Fruit fly (Drosophila melanogaster) whole organism, embryonic: ENCODE data around the gene tyn.
A peak's percentile ranks its signal among the peaks of the same experiment; 100 is the strongest.

Experiments used
- Bgb ChIP-seq: fragments of 200-800 bp; sonication (Bioruptor generic); IDR thresholded peaks from 2 replicates; pipeline ENCODE4 v1.3.6; 2022; ENCODE audit warnings: missing biosample characterization, missing genetic modification characterization; ENCODE audit not compliant: partially characterized antibody
- CG10267 ChIP-seq: fragments of 200-800 bp; sonication (Bioruptor generic); optimal IDR thresholded peaks from 2 replicates; lab custom pipeline; 2018; ENCODE audit warnings: missing biosample characterization, mild to moderate bottlenecking, missing genetic modification characterization, moderate library complexity
- CG13775 ChIP-seq: fragments of 200-800 bp; sonication (Bioruptor generic); optimal IDR thresholded peaks from 3 replicates; lab custom pipeline; 2017; ENCODE audit warnings: missing biosample characterization, mild to moderate bottlenecking, missing genetic modification characterization
- CG14710 ChIP-seq: fragments of 200-800 bp; sonication (Bioruptor generic); optimal IDR thresholded peaks from 3 replicates; lab custom pipeline; 2019; ENCODE audit warnings: missing biosample characterization, mild to moderate bottlenecking, missing genetic modification characterization, moderate library complexity
- CG15073 ChIP-seq: fragments of 200-800 bp; sonication (Bioruptor generic); optimal IDR thresholded peaks from 2 replicates; lab custom pipeline; 2016; ENCODE audit warnings: missing biosample characterization, missing genetic modification characterization
- CG17361 ChIP-seq: fragments of 200-800 bp; sonication (Bioruptor generic); IDR thresholded peaks from 3 replicates; pipeline ENCODE4 v1.3.6; 2022; ENCODE audit warnings: missing biosample characterization, missing genetic modification characterization
- CG17568 ChIP-seq: fragments of 200-800 bp; sonication (Bioruptor generic); optimal IDR thresholded peaks from 2 replicates; lab custom pipeline; 2018; ENCODE audit warnings: missing biosample characterization, mild to moderate bottlenecking, missing genetic modification characterization, moderate library complexity
- CG1792 ChIP-seq: fragments of 200-800 bp; sonication (Bioruptor generic); optimal IDR thresholded peaks from 2 replicates; lab custom pipeline; 2016; ENCODE audit warnings: missing biosample characterization, missing genetic modification characterization
- CG1832 ChIP-seq: fragments of 200-800 bp; sonication (Bioruptor generic); optimal IDR thresholded peaks from 2 replicates; lab custom pipeline; 2017; ENCODE audit warnings: missing biosample characterization, mild to moderate bottlenecking, missing genetic modification characterization, inconsistent platforms
- CG18619 ChIP-seq: fragments of 200-800 bp; sonication (Bioruptor generic); optimal IDR thresholded peaks from 3 replicates; lab custom pipeline; 2017; ENCODE audit warnings: missing biosample characterization, mild to moderate bottlenecking, missing genetic modification characterization
- CG2120 ChIP-seq: fragments of 200-800 bp; sonication (Bioruptor generic); optimal IDR thresholded peaks from 3 replicates; lab custom pipeline; 2016; ENCODE audit warnings: missing biosample characterization, missing genetic modification characterization
- CG2678 ChIP-seq: fragments of 200-800 bp; sonication (Bioruptor generic); optimal IDR thresholded peaks from 3 replicates; lab custom pipeline; 2019; ENCODE audit warnings: missing biosample characterization, mild to moderate bottlenecking, missing genetic modification characterization, moderate library complexity
- CG3281 ChIP-seq: fragments of 200-800 bp; sonication (Bioruptor generic); optimal IDR thresholded peaks from 3 replicates; lab custom pipeline; 2017; ENCODE audit warnings: missing biosample characterization, mild to moderate bottlenecking, missing genetic modification characterization
- CG34224 ChIP-seq: fragments of 200-800 bp; sonication (Bioruptor generic); IDR thresholded peaks from 3 replicates; pipeline ENCODE4 v1.3.6; 2022; ENCODE audit warnings: missing biosample characterization, missing genetic modification characterization; ENCODE audit not compliant: partially characterized antibody
- CG3838 ChIP-seq: fragments of 200-800 bp; sonication (Bioruptor generic); optimal IDR thresholded peaks from 3 replicates; lab custom pipeline; 2016; ENCODE audit warnings: missing biosample characterization, missing genetic modification characterization
- CG6683 ChIP-seq: fragments of 200-800 bp; sonication (Bioruptor generic); optimal IDR thresholded peaks from 2 replicates; lab custom pipeline; 2017; ENCODE audit warnings: missing biosample characterization, mild to moderate bottlenecking, missing genetic modification characterization, missing genetic modification reagents
- CG7357 ChIP-seq: fragments of 200-800 bp; sonication (Bioruptor generic); IDR thresholded peaks from 3 replicates; pipeline ENCODE4 v1.3.6; 2022; ENCODE audit warnings: missing biosample characterization, missing genetic modification characterization
- CG7745 ChIP-seq: fragments of 200-800 bp; sonication (Bioruptor generic); optimal IDR thresholded peaks from 2 replicates; lab custom pipeline; 2018; ENCODE audit warnings: missing biosample characterization, mild to moderate bottlenecking, missing genetic modification characterization, moderate library complexity
- CG7786 ChIP-seq: fragments of 200-800 bp; sonication (Bioruptor generic); optimal IDR thresholded peaks from 2 replicates; lab custom pipeline; 2016; ENCODE audit warnings: missing biosample characterization, missing genetic modification characterization
- CG7839 ChIP-seq: fragments of 200-800 bp; sonication (Bioruptor generic); optimal IDR thresholded peaks from 3 replicates; lab custom pipeline; 2018; ENCODE audit warnings: missing biosample characterization, mild to moderate bottlenecking, missing genetic modification characterization, moderate library complexity
- CG8478 ChIP-seq: fragments of >200 bp; optimal IDR thresholded peaks from 2 replicates; lab custom pipeline; 2018
- CG9727 ChIP-seq: fragments of 200-800 bp; sonication (Bioruptor generic); optimal IDR thresholded peaks from 3 replicates; lab custom pipeline; 2017; ENCODE audit warnings: missing biosample characterization, mild to moderate bottlenecking, missing genetic modification characterization
- CG9817 ChIP-seq: fragments of 200-800 bp; sonication (Bioruptor generic); optimal IDR thresholded peaks from 2 replicates; lab custom pipeline; 2018; ENCODE audit warnings: missing biosample characterization, mild to moderate bottlenecking, missing genetic modification characterization, moderate library complexity
- CG9876 ChIP-seq: fragments of 200-800 bp; sonication (Bioruptor generic); optimal IDR thresholded peaks from 2 replicates; lab custom pipeline; 2016; ENCODE audit warnings: missing biosample characterization, missing genetic modification characterization
- CHES-1-like ChIP-seq: fragments of 200-800 bp; sonication (Bioruptor generic); optimal IDR thresholded peaks from 2 replicates; lab custom pipeline; 2016; ENCODE audit warnings: missing biosample characterization, missing genetic modification characterization
- CrebB ChIP-seq: fragments of 200-800 bp; sonication (Bioruptor generic); optimal IDR thresholded peaks from 3 replicates; lab custom pipeline; 2018; ENCODE audit warnings: missing biosample characterization, mild to moderate bottlenecking, missing genetic modification characterization
- Gug ChIP-seq: fragments of 200-800 bp; sonication (Bioruptor generic); IDR thresholded peaks from 4 replicates; pipeline ENCODE4 v1.3.6; 2022; ENCODE audit warnings: missing biosample characterization, missing genetic modification characterization
- Hr51 ChIP-seq, 2 experiments: fragments of 200-800 bp; sonication (Bioruptor generic); optimal IDR thresholded peaks; 2 replicates in 1 of 2; 3 replicates in 1 of 2; lab custom pipeline; 2016 to 2018; ENCODE audit warnings: missing biosample characterization in 2 of 2, missing genetic modification characterization in 2 of 2, mild to moderate bottlenecking in 1 of 2, moderate library complexity in 1 of 2
- Hr78 ChIP-seq, 2 experiments: fragments of 200-800 bp in 1 of 2; fragments of >200 bp in 1 of 2; sonication (Bioruptor generic) in 1 of 2; optimal IDR thresholded peaks; 2 replicates each; lab custom pipeline; 2017 to 2019; ENCODE audit warnings: missing biosample characterization in 2 of 2, missing genetic modification characterization in 2 of 2, mild to moderate bottlenecking in 1 of 2, moderate library complexity in 1 of 2
- Med ChIP-seq: fragments of 200-800 bp; sonication (Bioruptor generic); peaks from one replicate; lab custom pipeline; 2016; ENCODE audit warnings: missing biosample characterization, missing genetic modification characterization, mild to moderate bottlenecking, inconsistent platforms, moderate library complexity
- Poxn ChIP-seq: fragments of 200-800 bp; sonication (Bioruptor generic); IDR thresholded peaks from 2 replicates; pipeline ENCODE4 v1.3.6; 2022; ENCODE audit warnings: missing biosample characterization, missing genetic modification characterization
- Sox100B ChIP-seq: fragments of 200-800 bp; sonication (Bioruptor generic); optimal IDR thresholded peaks from 3 replicates; lab custom pipeline; 2018; ENCODE audit warnings: missing biosample characterization, mild to moderate bottlenecking, missing genetic modification characterization
- Sry-δ ChIP-seq: fragments of 200-800 bp; sonication (Bioruptor generic); optimal IDR thresholded peaks from 2 replicates; lab custom pipeline; 2016; ENCODE audit warnings: missing biosample characterization, missing genetic modification characterization
- Taf1 ChIP-seq: fragments of 200-800 bp; sonication (Bioruptor generic); IDR thresholded peaks from 2 replicates; pipeline ENCODE4 v1.3.6; 2022; ENCODE audit warnings: missing biosample characterization, missing genetic modification characterization
- Trl ChIP-seq, 3 experiments: fragments of >200 bp in 2 of 3; fragments of 200-800 bp in 1 of 3; sonication (Bioruptor generic) in 1 of 3; optimal IDR thresholded peaks; 2 replicates in 1 of 3; 3 replicates in 2 of 3; lab custom pipeline; 2016 to 2017; ENCODE audit warnings: missing biosample characterization in 1 of 3, missing genetic modification characterization in 1 of 3
- Usf ChIP-seq: fragments of 200-800 bp; sonication (Bioruptor generic); optimal IDR thresholded peaks from 2 replicates; lab custom pipeline; 2017; ENCODE audit warnings: missing genotype, missing biosample characterization, missing genetic modification characterization
- Vsx1 ChIP-seq: fragments of 200-800 bp; sonication (Bioruptor generic); optimal IDR thresholded peaks from 2 replicates; lab custom pipeline; 2017; ENCODE audit warnings: missing biosample characterization, mild to moderate bottlenecking, missing genetic modification characterization, missing genetic modification reagents
- ac ChIP-seq: fragments of 200-800 bp; sonication (Bioruptor generic); optimal IDR thresholded peaks from 3 replicates; lab custom pipeline; 2017; ENCODE audit warnings: missing biosample characterization, mild to moderate bottlenecking, missing genetic modification characterization
- aop ChIP-seq: fragments of 200-800 bp; sonication (Bioruptor generic); IDR thresholded peaks from 2 replicates; pipeline ENCODE4 v1.3.6; 2022; ENCODE audit warnings: missing biosample characterization, missing genetic modification characterization
- ara ChIP-seq: fragments of 200-800 bp; sonication (Bioruptor generic); IDR thresholded peaks from 2 replicates; pipeline ENCODE4 v1.3.6; 2022; ENCODE audit warnings: missing biosample characterization, missing genetic modification characterization
- bab2 ChIP-seq: fragments of 200-800 bp; sonication (Bioruptor generic); optimal IDR thresholded peaks from 2 replicates; lab custom pipeline; 2016; ENCODE audit warnings: missing biosample characterization, missing genetic modification characterization
- fd102C ChIP-seq: fragments of 200-800 bp; sonication (Bioruptor generic); optimal IDR thresholded peaks from 2 replicates; lab custom pipeline; 2018; ENCODE audit warnings: missing biosample characterization, mild to moderate bottlenecking, missing genetic modification characterization, moderate library complexity
- gsb ChIP-seq: fragments of 200-800 bp; sonication (Bioruptor generic); IDR thresholded peaks from 2 replicates; pipeline ENCODE4 v1.3.6; 2022; ENCODE audit warnings: missing biosample characterization, missing genetic modification characterization
- onecut ChIP-seq: fragments of 200-800 bp; sonication (Bioruptor generic); IDR thresholded peaks from 2 replicates; pipeline ENCODE4 v1.3.6; 2022; ENCODE audit warnings: missing biosample characterization, missing genetic modification characterization
- peb ChIP-seq: fragments of 200-800 bp; sonication (Bioruptor generic); IDR thresholded peaks from 2 replicates; pipeline ENCODE4 v1.3.6; 2022; ENCODE audit warnings: missing biosample characterization, missing genetic modification characterization
- pnt ChIP-seq: fragments of 200-800 bp; sonication (Bioruptor generic); optimal IDR thresholded peaks from 3 replicates; lab custom pipeline; 2016; ENCODE audit warnings: missing biosample characterization, missing genetic modification characterization
- salm ChIP-seq: fragments of 200-800 bp; sonication (Bioruptor generic); optimal IDR thresholded peaks from 2 replicates; lab custom pipeline; 2018; ENCODE audit warnings: missing biosample characterization, mild to moderate bottlenecking, missing genetic modification characterization
- schlank ChIP-seq: fragments of 200-800 bp; sonication (Bioruptor generic); optimal IDR thresholded peaks from 2 replicates; lab custom pipeline; 2018; ENCODE audit warnings: missing biosample characterization, mild to moderate bottlenecking, missing genetic modification characterization
- unpg ChIP-seq: fragments of 200-800 bp; sonication (Bioruptor generic); optimal IDR thresholded peaks from 3 replicates; lab custom pipeline; 2018; ENCODE audit warnings: missing biosample characterization, mild to moderate bottlenecking, missing genetic modification characterization, moderate library complexity

tyn gene

DNA sequence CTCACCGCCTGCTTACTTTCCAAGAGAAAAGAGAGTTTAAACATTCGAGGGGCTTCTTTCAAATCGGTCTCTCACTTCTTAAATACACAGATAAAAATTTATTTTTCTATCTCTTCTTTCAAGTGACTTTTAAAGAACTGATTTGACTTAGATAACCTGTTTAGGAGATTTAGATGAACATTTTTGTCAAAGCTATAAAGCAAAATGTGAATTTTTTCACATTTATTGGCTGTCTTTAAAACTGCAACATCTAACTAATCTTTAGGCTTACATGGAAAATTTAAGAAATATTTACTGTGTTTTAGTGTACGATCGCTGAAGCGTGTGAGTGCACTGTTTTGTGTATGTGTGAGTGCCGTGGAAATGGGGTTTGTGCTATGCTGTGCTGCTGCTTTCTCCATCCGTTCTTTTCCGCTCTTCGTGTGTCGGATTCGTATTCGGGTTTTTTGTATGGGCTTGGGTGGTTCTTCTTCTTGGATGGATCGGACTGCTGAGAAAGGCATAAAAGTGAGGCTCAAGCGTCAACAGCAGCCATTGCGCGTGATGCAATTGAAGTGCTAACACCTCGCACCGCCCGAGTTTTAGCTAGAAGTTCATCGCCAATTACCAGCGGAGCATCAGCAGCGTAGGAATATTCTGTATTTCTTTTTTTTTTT, 35.6 kb downstream of the tyn start (continued):
- peak; percentile 63 for TF ChIP-seq CG7839 (tag; lab: Kevin White, UChicago)
- no peak for TF ChIP-seq Poxn (GFP tag; lab: Robert Waterston, UW)
- peak; percentile 85 for TF ChIP-seq CG14710 (tag; lab: Kevin White, UChicago)
- TF ChIP-seq Sox100B (GFP tag; lab: Kevin White, UChicago), result peak; percentile 58
- peak; percentile 22; the same call in 1 of the 2 replicates for TF ChIP-seq ara (GFP tag; lab: Robert Waterston, UW)
- TF ChIP-seq CrebB (tag; lab: Kevin White, UChicago), result no peak
- TF ChIP-seq onecut (GFP tag; lab: Robert Waterston, UW), result no peak
- no peak for TF ChIP-seq CG1832 (GFP tag; lab: Kevin White, UChicago)
- TF ChIP-seq Sry-δ (GFP tag; lab: Kevin White, UChicago), result peak; percentile 12
- no peak for TF ChIP-seq Gug
- no peak for TF ChIP-seq Usf (GFP tag; lab: Kevin White, UChicago)
- peak; percentile 79 for TF ChIP-seq CG10267
- peak; percentile 60 for TF ChIP-seq Med (GFP tag; lab: Kevin White, UChicago)
- TF ChIP-seq CG15073, result no peak
- no peak for TF ChIP-seq Bgb (GFP tag; lab: Robert Waterston, UW)
- TF ChIP-seq bab2 (GFP tag; lab: Kevin White, UChicago), result peak; percentile 25
- TF ChIP-seq pnt (GFP tag; lab: Kevin White, UChicago), result peak; percentile 48
- TF ChIP-seq CG17361, result peak; percentile 86
- peak; percentile 58 for TF ChIP-seq CG9727 (GFP tag; lab: Kevin White, UChicago)
- TF ChIP-seq gsb (GFP tag; lab: Robert Waterston, UW), result no peak
- TF ChIP-seq unpg (GFP tag; lab: Kevin White, UChicago), result peak; percentile 74
- no peak for TF ChIP-seq CG9876 (GFP tag; lab: Kevin White, UChicago)
- TF ChIP-seq salm (tag; lab: Kevin White, UChicago), result peak; percentile 3
- TF ChIP-seq ac (GFP tag; lab: Kevin White, UChicago), result no peak
- no peak for TF ChIP-seq CG3838 (GFP tag; lab: Kevin White, UChicago)
- TF ChIP-seq CG18619 (GFP tag; lab: Kevin White, UChicago), result peak; percentile 21
- TF ChIP-seq Trl (optimal IDR thresholded peaks at IDR 0.05; lab: Kevin White, UChicago), result peak in 1 of 2 experiments; percentile 17
- peak; percentile 41 for TF ChIP-seq Trl (GFP tag; optimal IDR thresholded peaks at IDR 0.05; lab: Kevin White, UChicago)
- peak; percentile 29; the same call in 1 of the 2 replicates for TF ChIP-seq peb
- TF ChIP-seq schlank (tag; lab: Kevin White, UChicago), result no peak
- TF ChIP-seq CG9817 (tag; lab: Kevin White, UChicago), result no peak
- TF ChIP-seq CG2678 (tag; lab: Kevin White, UChicago), result peak; percentile 69
- no peak for TF ChIP-seq CG8478 (lab: Kevin White, UChicago)
- no peak for TF ChIP-seq CG6683 (GFP tag; lab: Kevin White, UChicago)
- no peak for TF ChIP-seq CG3281 (GFP tag; lab: Kevin White, UChicago)
- TF ChIP-seq CG13775 (GFP tag; lab: Kevin White, UChicago), result peak; percentile 63
- TF ChIP-seq aop, result no peak
- TF ChIP-seq CG1792, result no peak
- no peak for TF ChIP-seq CG34224 (GFP tag; lab: Robert Waterston, UW)
- peak; percentile 22 for TF ChIP-seq CG7786 (GFP tag; lab: Kevin White, UChicago)
- no peak for TF ChIP-seq CHES-1-like (GFP tag; lab: Kevin White, UChicago)
- TF ChIP-seq CG2120, result no peak
- peak; percentile 34 for TF ChIP-seq fd102C
- no peak for TF ChIP-seq Hr51 (GFP tag; optimal IDR thresholded peaks at IDR 0.05; lab: Kevin White, UChicago)
- TF ChIP-seq CG7745 (tag; lab: Kevin White, UChicago), result no peak
- TF ChIP-seq Taf1 (GFP tag; lab: Robert Waterston, UW), result no peak
- TF ChIP-seq Hr78 (GFP tag; optimal IDR thresholded peaks at IDR 0.05; lab: Kevin White, UChicago), result peak in 1 of 2 experiments; percentile 61
- no peak for TF ChIP-seq CG7357 (GFP tag; lab: Robert Waterston, UW)
- TF ChIP-seq Vsx1 (GFP tag; lab: Kevin White, UChicago), result peak; percentile 19
- peak; percentile 44 for TF ChIP-seq CG17568 (GFP tag; lab: Kevin White, UChicago)
